Worm (Caenorhabditis elegans): Measurements from ENCODE around the gene frm-2.

ce11 chrIII:5942104-5942503 is 39.8 kb downstream of the frm-2 start:
- TF ChIP-seq ama-1 (optimal IDR thresholded peaks at IDR 0.05) (no peak), sma-9 (GFP tag; optimal IDR thresholded peaks at IDR 0.05) (no peak), sma-9 (tag; optimal IDR thresholded peaks at IDR 0.05) (no peak), lin-13 (GFP tag; optimal IDR thresholded peaks at IDR 0.05) (no peak)

All from whole organism, L2 larva.